Fruit fly (Drosophila melanogaster): ENCODE data around the gene Meltrin.

dm6 chr3R:14642463-14642862 lies 54.6 kb downstream of the Meltrin start, which contains the start of gene CG7886:
- TF ChIP-seq CTCF (optimal IDR thresholded peaks at IDR 0.05) (no peak), CG8478 (optimal IDR thresholded peaks at IDR 0.05) (no peak)
